Worm (Caenorhabditis elegans): ENCODE data around the gene str-123.

DNA sequence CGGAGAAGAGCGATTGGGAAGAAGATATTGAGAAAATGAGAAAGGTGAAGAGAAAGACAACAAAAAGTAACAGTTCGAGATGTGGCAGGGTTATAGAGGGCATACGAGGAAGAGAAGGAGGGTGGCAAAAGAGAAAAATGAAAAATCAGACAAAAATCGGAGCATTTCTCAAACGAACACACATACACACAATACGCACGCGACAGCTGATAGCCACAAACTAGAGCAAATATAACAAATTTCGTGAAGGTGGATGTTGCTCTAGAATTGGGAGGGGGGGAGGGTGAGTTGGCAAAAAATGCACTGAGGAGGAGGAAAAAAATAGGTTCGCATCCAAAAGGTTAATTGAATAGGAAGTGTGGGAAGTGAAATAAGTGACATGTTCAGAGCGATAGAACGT lies 35.0 kb downstream of the str-123 start:
- TF ChIP-seq nhr-11 (tag; optimal IDR thresholded peaks at IDR 0.05) = no peak
- no peak for TF ChIP-seq sox-4 (tag; optimal IDR thresholded peaks at IDR 0.05)
- TF ChIP-seq elt-2 (tag; optimal IDR thresholded peaks at IDR 0.05) = no peak
- no peak for TF ChIP-seq syd-9 (tag; optimal IDR thresholded peaks at IDR 0.05)
- no peak for TF ChIP-seq lim-6 (tag; optimal IDR thresholded peaks at IDR 0.05)
- no peak for TF ChIP-seq dve-1 (tag; optimal IDR thresholded peaks at IDR 0.05)
- no peak for TF ChIP-seq ceh-2 (tag; optimal IDR thresholded peaks at IDR 0.05)
- no peak for TF ChIP-seq ceh-14 (tag; optimal IDR thresholded peaks at IDR 0.05)
- no peak for TF ChIP-seq F13H6.1 (tag; optimal IDR thresholded peaks at IDR 0.05)
